Fruit fly (Drosophila melanogaster) whole organism, pupa: Measurements from ENCODE around the gene CG14855.

Experiments
- CG10348 ChIP-seq: fragments of 200-800 bp; sonication (Bioruptor generic); IDR thresholded peaks from 2 replicates; pipeline ENCODE4 v1.3.6; 2022; ENCODE audit warnings: missing biosample characterization, missing genetic modification characterization
- CG12605 ChIP-seq: fragments of 200-800 bp; sonication (Bioruptor generic); IDR thresholded peaks from 2 replicates; pipeline ENCODE4 v1.3.6; 2022; ENCODE audit warnings: missing biosample characterization, missing genetic modification characterization

dm6 chr3R:14786669-14787068 is 9.4 kb upstream of the CG14855 start:
- TF ChIP-seq CG12605, result no peak
- no peak for TF ChIP-seq CG10348 (GFP tag; lab: Robert Waterston, UW)
